Worm (Caenorhabditis elegans) whole organism, mixed stage, embryonic: ENCODE data around the gene D1025.1.

ENCODE experiments used
- M03D4.4 ChIP-seq: sonication (generic microtip); optimal IDR thresholded peaks from 2 replicates; lab custom pipeline; 2017; ENCODE audit warnings: mild to moderate bottlenecking, missing genetic modification characterization, missing compliant biosample characterization
- bed-3 ChIP-seq: fragments of 200-800 bp; sonication (Bioruptor generic); optimal IDR thresholded peaks from 3 replicates; lab custom pipeline; 2018; ENCODE audit warnings: mild to moderate bottlenecking, missing genetic modification characterization, moderate library complexity, missing compliant biosample characterization
- blmp-1 ChIP-seq: fragments of 150-350 bp; optimal IDR thresholded peaks from 2 replicates; lab custom pipeline; 2014; ENCODE audit warnings: missing biosample characterization, missing genetic modification characterization
- ceh-39 ChIP-seq: fragments of 150-350 bp; optimal IDR thresholded peaks from 2 replicates; lab custom pipeline; 2014; ENCODE audit warnings: missing biosample characterization, missing genetic modification characterization
- ceh-43 ChIP-seq: fragments of 200-800 bp; sonication (Bioruptor generic); optimal IDR thresholded peaks from 2 replicates; lab custom pipeline; 2018; ENCODE audit warnings: mild to moderate bottlenecking, missing genetic modification characterization, moderate library complexity, missing compliant biosample characterization
- ceh-83 ChIP-seq: fragments of 200-800 bp; sonication (Bioruptor generic); optimal IDR thresholded peaks from 2 replicates; lab custom pipeline; 2018; ENCODE audit warnings: mild to moderate bottlenecking, missing genetic modification characterization, missing compliant biosample characterization
- ces-1 ChIP-seq: fragments of 150-350 bp; optimal IDR thresholded peaks from 2 replicates; lab custom pipeline; 2014; ENCODE audit warnings: missing biosample characterization, missing genetic modification reagents, missing genetic modification characterization
- cnd-1 ChIP-seq: fragments of 200-800 bp; sonication (Bioruptor generic); optimal IDR thresholded peaks from 2 replicates; lab custom pipeline; 2018; ENCODE audit warnings: mild to moderate bottlenecking, missing genetic modification characterization, missing compliant biosample characterization
- drap-1 ChIP-seq: fragments of 200-800 bp; sonication (Bioruptor generic); optimal IDR thresholded peaks from 3 replicates; lab custom pipeline; 2018; ENCODE audit warnings: mild to moderate bottlenecking, missing genetic modification characterization, missing compliant biosample characterization
- elt-1 ChIP-seq: sonication (generic microtip); optimal IDR thresholded peaks from 2 replicates; lab custom pipeline; 2017; ENCODE audit warnings: missing genetic modification characterization, mild to moderate bottlenecking, missing compliant biosample characterization, antibody characterized with exemption, moderate library complexity, borderline replicate concordance; ENCODE audit not compliant: insufficient read depth
- elt-3 ChIP-seq: fragments of 150-350 bp; optimal IDR thresholded peaks from 2 replicates; lab custom pipeline; 2014; ENCODE audit warnings: missing biosample characterization, missing genetic modification characterization
- flh-1 ChIP-seq: fragments of 200-800 bp; sonication (Bioruptor generic); optimal IDR thresholded peaks from 2 replicates; lab custom pipeline; 2018; ENCODE audit warnings: mild to moderate bottlenecking, missing genetic modification characterization, moderate library complexity, missing compliant biosample characterization
- ham-2 ChIP-seq: fragments of 200-800 bp; sonication (Bioruptor generic); optimal IDR thresholded peaks from 2 replicates; lab custom pipeline; 2018; ENCODE audit warnings: mild to moderate bottlenecking, missing genetic modification characterization, missing compliant biosample characterization
- hlh-1 ChIP-seq: fragments of 150-350 bp; optimal IDR thresholded peaks from 2 replicates; lab custom pipeline; 2014; ENCODE audit warnings: missing biosample characterization, missing genetic modification reagents, missing genetic modification characterization
- lin-13 ChIP-seq: fragments of 150-350 bp; optimal IDR thresholded peaks from 2 replicates; lab custom pipeline; 2014; ENCODE audit warnings: missing biosample characterization, missing genetic modification characterization
- lin-32 ChIP-seq: fragments of 200-800 bp; sonication (Bioruptor generic); optimal IDR thresholded peaks from 2 replicates; lab custom pipeline; 2018; ENCODE audit warnings: mild to moderate bottlenecking, missing genetic modification characterization, missing compliant biosample characterization
- lsy-2 ChIP-seq: fragments of 150-350 bp; optimal IDR thresholded peaks from 2 replicates; lab custom pipeline; 2014; ENCODE audit warnings: missing biosample characterization, missing genetic modification characterization
- mab-5 ChIP-seq: fragments of 150-350 bp; optimal IDR thresholded peaks from 2 replicates; lab custom pipeline; 2014; ENCODE audit warnings: missing biosample characterization, missing genetic modification characterization
- mep-1 ChIP-seq: fragments of 150-350 bp; optimal IDR thresholded peaks from 2 replicates; lab custom pipeline; 2017; ENCODE audit warnings: missing biosample characterization, missing genetic modification reagents, missing genetic modification characterization, inconsistent platforms
- mls-2 ChIP-seq: sonication (generic microtip); optimal IDR thresholded peaks from 2 replicates; lab custom pipeline; 2016; ENCODE audit warnings: mild to moderate bottlenecking, missing genetic modification characterization, moderate library complexity, missing compliant biosample characterization
- nhr-12 ChIP-seq: fragments of 150-350 bp; optimal IDR thresholded peaks from 2 replicates; lab custom pipeline; 2014; ENCODE audit warnings: missing biosample characterization, missing genetic modification characterization
- nhr-2 ChIP-seq: fragments of 150-350 bp; optimal IDR thresholded peaks from 2 replicates; lab custom pipeline; 2014; ENCODE audit warnings: missing biosample characterization, missing genetic modification characterization
- nhr-237 ChIP-seq: fragments of 150-350 bp; optimal IDR thresholded peaks from 2 replicates; lab custom pipeline; 2014; ENCODE audit warnings: missing biosample characterization, missing genetic modification characterization
- nhr-28 ChIP-seq: fragments of 150-350 bp; optimal IDR thresholded peaks from 2 replicates; lab custom pipeline; 2014; ENCODE audit warnings: missing biosample characterization, missing genetic modification characterization
- nhr-76 ChIP-seq: sonication (generic microtip); optimal IDR thresholded peaks from 2 replicates; lab custom pipeline; 2017; ENCODE audit warnings: missing biosample characterization, missing genetic modification characterization
- pha-4 ChIP-seq: fragments of 150-350 bp; optimal IDR thresholded peaks from 2 replicates; lab custom pipeline; 2018; ENCODE audit warnings: missing biosample characterization, missing genetic modification reagents, missing genetic modification characterization
- sem-2 ChIP-seq: fragments of 200-800 bp; sonication (Bioruptor generic); optimal IDR thresholded peaks from 2 replicates; lab custom pipeline; 2018; ENCODE audit warnings: mild to moderate bottlenecking, missing genetic modification characterization, missing compliant biosample characterization
- snpc-4 ChIP-seq: fragments of 150-350 bp; optimal IDR thresholded peaks from 2 replicates; lab custom pipeline; 2014; ENCODE audit warnings: missing biosample characterization, missing genetic modification characterization
- sptf-1 ChIP-seq: sonication (generic microtip); optimal IDR thresholded peaks from 2 replicates; lab custom pipeline; 2017; ENCODE audit warnings: mild to moderate bottlenecking, missing genetic modification characterization, moderate library complexity, missing compliant biosample characterization
- tbx-8 ChIP-seq: fragments of 200-800 bp; sonication (Bioruptor generic); optimal IDR thresholded peaks from 2 replicates; lab custom pipeline; 2018; ENCODE audit warnings: mild to moderate bottlenecking, missing genetic modification characterization, moderate library complexity, missing compliant biosample characterization
- unc-120 ChIP-seq: sonication (generic microtip); optimal IDR thresholded peaks from 2 replicates; lab custom pipeline; 2017; ENCODE audit warnings: missing genetic modification characterization, missing compliant biosample characterization; ENCODE audit not compliant: poor library complexity, severe bottlenecking
- unc-39 ChIP-seq: fragments of 150-350 bp; optimal IDR thresholded peaks from 2 replicates; lab custom pipeline; 2014; ENCODE audit warnings: missing biosample characterization, missing genetic modification characterization
- unc-62 ChIP-seq: fragments of 150-350 bp; optimal IDR thresholded peaks from 2 replicates; lab custom pipeline; 2014; ENCODE audit warnings: missing biosample characterization, missing genetic modification reagents, missing genetic modification characterization
- zip-8 ChIP-seq: fragments of 150-350 bp; optimal IDR thresholded peaks from 2 replicates; lab custom pipeline; 2014; ENCODE audit warnings: missing biosample characterization, missing genetic modification characterization
- ztf-11 ChIP-seq: fragments of 150-350 bp; optimal IDR thresholded peaks from 2 replicates; lab custom pipeline; 2014; ENCODE audit warnings: missing biosample characterization, missing genetic modification characterization

D1025.1 gene

ce11 chrX:14484827-14485226, 35.7 kb upstream of the D1025.1 start, which contains the start of gene M163.8:
TSS of gene M163.8 (plus strand) at chrX:14485127.
- TF ChIP-seq nhr-2 (tag; lab: Kevin White, UChicago) (no peak), tbx-8 (GFP tag; lab: Kevin White, UChicago) (no peak), lin-13 (tag; lab: Kevin White, UChicago) (no peak), snpc-4 (tag; lab: Kevin White, UChicago) (no peak), pha-4 (tag; lab: Kevin White, UChicago) (no peak), mab-5 (tag; lab: Kevin White, UChicago) (no peak), ceh-43 (GFP tag; lab: Kevin White, UChicago) (no peak), ceh-83 (GFP tag; lab: Kevin White, UChicago) (no peak), flh-1 (GFP tag; lab: Kevin White, UChicago) (no peak), elt-3 (tag; lab: Kevin White, UChicago) (no peak), elt-1 (tag; lab: Kevin White, UChicago) (no peak), mls-2 (tag; lab: Kevin White, UChicago) (no peak), nhr-237 (tag; lab: Kevin White, UChicago) (no peak), nhr-28 (tag; lab: Kevin White, UChicago) (no peak), sptf-1 (no peak)

DNA sequence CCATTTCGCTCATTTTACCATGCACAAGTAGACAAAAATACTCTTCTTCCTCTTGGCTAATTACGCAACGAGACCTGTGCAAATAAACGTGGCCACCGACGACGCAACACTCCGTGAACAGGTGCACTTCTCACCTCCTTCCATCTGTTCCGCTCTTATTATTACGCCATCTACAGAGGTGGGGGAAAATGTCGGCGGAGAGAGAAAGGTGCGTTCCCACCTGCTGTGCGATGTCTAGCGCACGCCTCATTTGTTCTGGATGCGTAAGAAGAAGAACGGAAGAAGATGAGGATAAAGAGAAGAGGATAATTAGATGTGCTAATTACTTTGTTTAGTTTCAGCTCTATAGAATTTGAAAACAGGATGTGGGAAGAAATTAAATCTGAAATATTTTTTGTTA, 34.1 kb upstream of the D1025.1 start:
- TF ChIP-seq nhr-12 (tag; lab: Kevin White, UChicago) (no peak), elt-3 (tag; lab: Kevin White, UChicago) (no peak), sptf-1 (no peak), unc-62 (peak; percentile 41), zip-8 (tag; lab: Kevin White, UChicago) (peak; percentile 97), ces-1 (GFP tag; lab: Kevin White, UChicago) (no peak), nhr-2 (tag; lab: Kevin White, UChicago) (peak; percentile 92), bed-3 (GFP tag; lab: Kevin White, UChicago) (no peak), nhr-237 (tag; lab: Kevin White, UChicago) (no peak), ceh-83 (GFP tag; lab: Kevin White, UChicago) (no peak), hlh-1 (peak; percentile 82), mls-2 (tag; lab: Kevin White, UChicago) (peak; percentile 67), tbx-8 (GFP tag; lab: Kevin White, UChicago) (no peak), M03D4.4 (no peak), elt-1 (tag; lab: Kevin White, UChicago) (no peak), pha-4 (tag; lab: Kevin White, UChicago) (no peak), mep-1 (tag; lab: Kevin White, UChicago) (peak; percentile 43), nhr-76 (tag; lab: Kevin White, UChicago) (no peak), ceh-43 (GFP tag; lab: Kevin White, UChicago) (peak; percentile 80), ceh-39 (tag; lab: Kevin White, UChicago) (peak; percentile 58), cnd-1 (tag; lab: Kevin White, UChicago) (peak; percentile 97), ztf-11 (tag; lab: Kevin White, UChicago) (peak; percentile 26), snpc-4 (tag; lab: Kevin White, UChicago) (no peak), sem-2 (GFP tag; lab: Kevin White, UChicago) (no peak), blmp-1 (tag; lab: Kevin White, UChicago) (no peak), lin-32 (GFP tag; lab: Kevin White, UChicago) (peak; percentile 90), mab-5 (tag; lab: Kevin White, UChicago) (no peak), lsy-2 (tag; lab: Kevin White, UChicago) (no peak), nhr-28 (tag; lab: Kevin White, UChicago) (no peak)
- TF ChIP-seq, all 35 proteins: peak for 11

DNA sequence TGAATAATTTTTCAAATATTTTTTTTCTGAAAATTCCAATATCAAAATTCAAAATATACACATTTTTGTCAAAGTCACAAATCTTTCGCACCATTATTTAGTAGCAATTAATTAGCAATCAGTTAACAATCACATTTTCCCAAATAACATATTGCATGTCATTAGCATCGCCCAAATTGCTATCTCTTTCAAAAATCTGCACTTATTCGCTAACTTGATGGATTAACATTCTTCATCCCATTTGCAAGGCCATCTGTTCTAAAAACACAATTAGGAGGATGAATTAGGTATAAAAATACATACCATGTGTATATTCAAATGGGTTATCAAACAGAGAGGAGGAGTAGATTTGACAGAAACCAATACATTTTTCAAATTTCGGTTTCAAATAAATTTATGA, 33.2 kb upstream of the D1025.1 start:
- TF ChIP-seq snpc-4 (tag; lab: Kevin White, UChicago) (no peak), elt-1 (tag; lab: Kevin White, UChicago) (peak; percentile 40), nhr-12 (tag; lab: Kevin White, UChicago) (no peak), elt-3 (tag; lab: Kevin White, UChicago) (no peak), nhr-2 (tag; lab: Kevin White, UChicago) (no peak), sptf-1 (no peak), mab-5 (tag; lab: Kevin White, UChicago) (peak; percentile 13), ham-2 (GFP tag; lab: Kevin White, UChicago) (no peak), zip-8 (tag; lab: Kevin White, UChicago) (no peak), mls-2 (tag; lab: Kevin White, UChicago) (peak; percentile 26), ces-1 (GFP tag; lab: Kevin White, UChicago) (peak; percentile 94), flh-1 (GFP tag; lab: Kevin White, UChicago) (no peak), nhr-237 (tag; lab: Kevin White, UChicago) (no peak), ztf-11 (tag; lab: Kevin White, UChicago) (no peak), nhr-76 (tag; lab: Kevin White, UChicago) (no peak), M03D4.4 (no peak), cnd-1 (tag; lab: Kevin White, UChicago) (peak; percentile 74), ceh-83 (GFP tag; lab: Kevin White, UChicago) (no peak), bed-3 (GFP tag; lab: Kevin White, UChicago) (no peak), tbx-8 (GFP tag; lab: Kevin White, UChicago) (no peak), blmp-1 (tag; lab: Kevin White, UChicago) (no peak), unc-39 (tag; lab: Kevin White, UChicago) (no peak), unc-120 (no peak), unc-62 (peak; percentile 28), ceh-43 (GFP tag; lab: Kevin White, UChicago) (no peak), lin-32 (GFP tag; lab: Kevin White, UChicago) (no peak), ceh-39 (tag; lab: Kevin White, UChicago) (no peak), mep-1 (tag; lab: Kevin White, UChicago) (no peak), sem-2 (GFP tag; lab: Kevin White, UChicago) (no peak), drap-1 (GFP tag; lab: Kevin White, UChicago) (no peak), nhr-28 (tag; lab: Kevin White, UChicago) (no peak), lin-13 (tag; lab: Kevin White, UChicago) (no peak), pha-4 (tag; lab: Kevin White, UChicago) (no peak), lsy-2 (tag; lab: Kevin White, UChicago) (no peak), hlh-1 (no peak)
